Fruit fly (Drosophila melanogaster) whole organism, embryonic: Measurements from ENCODE around the gene CG4577.

Experiments
- CG10321 ChIP-seq: fragments of 200-800 bp; sonication (Bioruptor generic); IDR thresholded peaks from 2 replicates; pipeline ENCODE4 v1.3.6; 2022; ENCODE audit warnings: missing biosample characterization, missing genetic modification characterization
- CG11695 ChIP-seq: fragments of 200-800 bp; sonication (Bioruptor generic); IDR thresholded peaks from 3 replicates; pipeline ENCODE4 v1.3.6; 2022; ENCODE audit warnings: missing biosample characterization, missing genetic modification characterization
- CG13624 ChIP-seq: fragments of 200-800 bp; sonication (Bioruptor generic); optimal IDR thresholded peaks from 2 replicates; lab custom pipeline; 2016; ENCODE audit warnings: missing biosample characterization, missing genetic modification characterization
- CG14667 ChIP-seq: fragments of 200-800 bp; sonication (Bioruptor generic); IDR thresholded peaks from 2 replicates; pipeline ENCODE4 v1.3.6; 2022; ENCODE audit warnings: missing biosample characterization, missing genetic modification characterization
- CG16813 ChIP-seq: fragments of 200-800 bp; sonication (Bioruptor generic); IDR thresholded peaks from 3 replicates; pipeline ENCODE4 v1.3.6; 2022; ENCODE audit warnings: missing biosample characterization, missing genetic modification characterization; ENCODE audit not compliant: partially characterized antibody
- CG2202 ChIP-seq: fragments of 200-800 bp; sonication (Bioruptor generic); optimal IDR thresholded peaks from 2 replicates; lab custom pipeline; 2018; ENCODE audit warnings: missing biosample characterization, mild to moderate bottlenecking, missing genetic modification characterization
- CG4328 ChIP-seq: fragments of 200-800 bp; sonication (Bioruptor generic); optimal IDR thresholded peaks from 3 replicates; lab custom pipeline; 2017; ENCODE audit warnings: missing biosample characterization, missing genetic modification reagents, missing genetic modification characterization
- CG43689 ChIP-seq: fragments of 200-800 bp; sonication (Bioruptor generic); IDR thresholded peaks from 2 replicates; pipeline ENCODE4 v1.3.6; 2022; ENCODE audit warnings: missing biosample characterization, missing genetic modification characterization
- CG6689 ChIP-seq: fragments of 200-800 bp; sonication (Bioruptor generic); IDR thresholded peaks from 2 replicates; pipeline ENCODE4 v1.3.6; 2022; ENCODE audit warnings: missing biosample characterization, missing genetic modification characterization
- CG6813 ChIP-seq: fragments of 200-800 bp; sonication (Bioruptor generic); optimal IDR thresholded peaks from 2 replicates; lab custom pipeline; 2017; ENCODE audit warnings: missing biosample characterization, missing genetic modification characterization, mild to moderate bottlenecking, moderate library complexity, missing genetic modification reagents
- CG9437 ChIP-seq: fragments of 200-800 bp; sonication (Bioruptor generic); optimal IDR thresholded peaks from 2 replicates; lab custom pipeline; 2018; ENCODE audit warnings: missing biosample characterization, mild to moderate bottlenecking, missing genetic modification characterization
- Deaf1 ChIP-seq: fragments of 200-800 bp; optimal IDR thresholded peaks from 3 replicates; lab custom pipeline; 2019; ENCODE audit warnings: missing biosample characterization, mild to moderate bottlenecking, missing genetic modification characterization, moderate library complexity
- Dek ChIP-seq: fragments of 200-800 bp; sonication (Bioruptor generic); optimal IDR thresholded peaks from 3 replicates; lab custom pipeline; 2019; ENCODE audit warnings: missing biosample characterization, mild to moderate bottlenecking, missing genetic modification characterization, moderate library complexity
- Drgx ChIP-seq: fragments of 200-800 bp; sonication (Bioruptor generic); IDR thresholded peaks from 2 replicates; pipeline ENCODE4 v1.3.6; 2022; ENCODE audit warnings: missing biosample characterization, missing genetic modification characterization
- Fer2 ChIP-seq: fragments of 200-800 bp; sonication (Bioruptor generic); optimal IDR thresholded peaks from 2 replicates; lab custom pipeline; 2018; ENCODE audit warnings: missing biosample characterization, mild to moderate bottlenecking, missing genetic modification characterization, moderate library complexity
- GATAe ChIP-seq: fragments of 200-800 bp; sonication (Bioruptor generic); conservative IDR thresholded peaks from 2 replicates; pipeline ENCODE4 v1.3.6; 2022; ENCODE audit warnings: missing biosample characterization, missing genetic modification characterization
- Gug ChIP-seq: fragments of 200-800 bp; sonication (Bioruptor generic); IDR thresholded peaks from 4 replicates; pipeline ENCODE4 v1.3.6; 2022; ENCODE audit warnings: missing biosample characterization, missing genetic modification characterization
- Hr39 ChIP-seq: fragments of >200 bp; optimal IDR thresholded peaks from 2 replicates; lab custom pipeline; 2017
- Lim3 ChIP-seq: fragments of 200-800 bp; sonication (Bioruptor generic); IDR thresholded peaks from 2 replicates; pipeline ENCODE4 v1.3.6; 2022; ENCODE audit warnings: missing biosample characterization, missing genetic modification characterization
- Med ChIP-seq: fragments of 200-800 bp; sonication (Bioruptor generic); peaks from one replicate; lab custom pipeline; 2016; ENCODE audit warnings: missing biosample characterization, missing genetic modification characterization, mild to moderate bottlenecking, inconsistent platforms, moderate library complexity
- Myb ChIP-seq: fragments of 200-800 bp; sonication (Bioruptor generic); optimal IDR thresholded peaks from 2 replicates; lab custom pipeline; 2016; ENCODE audit warnings: missing biosample characterization, missing genetic modification characterization
- Six4 ChIP-seq: fragments of 200-800 bp; sonication (Bioruptor generic); optimal IDR thresholded peaks from 2 replicates; lab custom pipeline; 2016; ENCODE audit warnings: missing biosample characterization, missing genetic modification characterization
- Xbp1 ChIP-seq: fragments of 200-800 bp; sonication (Bioruptor generic); optimal IDR thresholded peaks from 3 replicates; lab custom pipeline; 2016; ENCODE audit warnings: missing biosample characterization, mild to moderate bottlenecking, missing genetic modification characterization
- aop ChIP-seq: fragments of 200-800 bp; sonication (Bioruptor generic); IDR thresholded peaks from 2 replicates; pipeline ENCODE4 v1.3.6; 2022; ENCODE audit warnings: missing biosample characterization, missing genetic modification characterization
- ash1 ChIP-seq: fragments of 200-800 bp; sonication (Bioruptor generic); optimal IDR thresholded peaks from 2 replicates; lab custom pipeline; 2018; ENCODE audit warnings: missing biosample characterization, mild to moderate bottlenecking, missing genetic modification characterization
- cg ChIP-seq: fragments of 200-800 bp; sonication (Bioruptor generic); optimal IDR thresholded peaks from 3 replicates; lab custom pipeline; 2019; ENCODE audit warnings: missing biosample characterization, mild to moderate bottlenecking, missing genetic modification characterization, moderate library complexity
- crc ChIP-seq: fragments of 200-800 bp; sonication (Bioruptor generic); optimal IDR thresholded peaks from 2 replicates; lab custom pipeline; 2016; ENCODE audit warnings: missing biosample characterization, missing genetic modification characterization
- dpn ChIP-seq, 2 experiments: fragments of 200-800 bp; sonication (Bioruptor generic); optimal IDR thresholded peaks; 3 replicates each; lab custom pipeline; 2016; ENCODE audit warnings: missing biosample characterization in 2 of 2, missing genetic modification characterization in 2 of 2
- esg ChIP-seq: fragments of 200-800 bp; sonication (Bioruptor generic); conservative IDR thresholded peaks from 2 replicates; pipeline ENCODE4 v1.3.6; 2022; ENCODE audit warnings: missing biosample characterization, missing genetic modification characterization
- ewg ChIP-seq: fragments of 200-800 bp; sonication (Bioruptor generic); optimal IDR thresholded peaks from 3 replicates; lab custom pipeline; 2017; ENCODE audit warnings: mild to moderate bottlenecking, missing biosample characterization, missing genetic modification reagents, missing genetic modification characterization
- gcm ChIP-seq: fragments of 200-800 bp; sonication (Bioruptor generic); optimal IDR thresholded peaks from 2 replicates; lab custom pipeline; 2019; ENCODE audit warnings: missing biosample characterization, mild to moderate bottlenecking, missing genetic modification characterization, moderate library complexity
- ham ChIP-seq: fragments of 200-800 bp; sonication (Bioruptor generic); IDR thresholded peaks from 2 replicates; pipeline ENCODE4 v1.3.6; 2022; ENCODE audit warnings: missing biosample characterization, missing genetic modification characterization
- her ChIP-seq: fragments of 200-800 bp; sonication (Bioruptor generic); optimal IDR thresholded peaks from 2 replicates; lab custom pipeline; 2016; ENCODE audit warnings: missing biosample characterization, missing genetic modification characterization
- ken ChIP-seq: fragments of 200-800 bp; sonication (Bioruptor generic); IDR thresholded peaks from 3 replicates; pipeline ENCODE4 v1.3.6; 2022; ENCODE audit warnings: missing biosample characterization, missing genetic modification characterization
- klu ChIP-seq: fragments of 200-800 bp; sonication (Bioruptor generic); IDR thresholded peaks from 2 replicates; pipeline ENCODE4 v1.3.6; 2022; ENCODE audit warnings: missing biosample characterization, missing genetic modification characterization
- lilli ChIP-seq: fragments of 200-800 bp; sonication (Bioruptor generic); optimal IDR thresholded peaks from 3 replicates; lab custom pipeline; 2016; ENCODE audit warnings: missing biosample characterization, missing genetic modification characterization
- lmd ChIP-seq: fragments of 200-800 bp; sonication (Bioruptor generic); IDR thresholded peaks from 2 replicates; pipeline ENCODE4 v1.3.6; 2022; ENCODE audit warnings: missing biosample characterization, missing genetic modification characterization
- luna ChIP-seq: fragments of 200-800 bp; sonication (Bioruptor generic); optimal IDR thresholded peaks from 2 replicates; lab custom pipeline; 2016; ENCODE audit warnings: missing biosample characterization, missing genetic modification characterization
- nerfin-2 ChIP-seq: fragments of 200-800 bp; sonication (Bioruptor generic); IDR thresholded peaks from 2 replicates; pipeline ENCODE4 v1.3.6; 2022; ENCODE audit warnings: missing biosample characterization, missing genetic modification characterization; ENCODE audit not compliant: partially characterized antibody
- nmo ChIP-seq: fragments of 200-800 bp; sonication (Bioruptor generic); optimal IDR thresholded peaks from 2 replicates; lab custom pipeline; 2018; ENCODE audit warnings: missing biosample characterization, mild to moderate bottlenecking, missing genetic modification characterization, moderate library complexity
- org-1 ChIP-seq: fragments of 200-800 bp; sonication (Bioruptor generic); optimal IDR thresholded peaks from 2 replicates; lab custom pipeline; 2017; ENCODE audit warnings: missing biosample characterization, missing genetic modification characterization
- otp ChIP-seq: fragments of 200-800 bp; sonication (Bioruptor generic); IDR thresholded peaks from 3 replicates; pipeline ENCODE4, ENCODE4 v1.3.6; 2022; ENCODE audit warnings: missing biosample characterization, missing genetic modification characterization
- pan ChIP-seq, 4 experiments: fragments of >200 bp in 3 of 4; fragments of 200-800 bp in 1 of 4; sonication (Bioruptor generic) in 1 of 4; optimal IDR thresholded peaks in 3 of 4; IDR thresholded peaks in 1 of 4; 2 replicates each; pipeline versions ENCODE4 v1.3.6 to Lab custom; 2017 to 2022; ENCODE audit warnings: missing biosample characterization in 2 of 4, missing genetic modification characterization in 2 of 4, mixed read lengths in 1 of 4
- peb ChIP-seq: fragments of 200-800 bp; sonication (Bioruptor generic); IDR thresholded peaks from 2 replicates; pipeline ENCODE4 v1.3.6; 2022; ENCODE audit warnings: missing biosample characterization, missing genetic modification characterization
- pfk ChIP-seq: fragments of 200-800 bp; sonication (Bioruptor generic); optimal IDR thresholded peaks from 2 replicates; lab custom pipeline; 2018; ENCODE audit warnings: missing biosample characterization, mild to moderate bottlenecking, missing genetic modification characterization, moderate library complexity
- run ChIP-seq: fragments of 200-800 bp; sonication (Bioruptor generic); optimal IDR thresholded peaks from 3 replicates; lab custom pipeline; 2018; ENCODE audit warnings: missing biosample characterization, mild to moderate bottlenecking, missing genetic modification characterization
- stwl ChIP-seq: fragments of 200-800 bp; sonication (Bioruptor generic); optimal IDR thresholded peaks from 3 replicates; lab custom pipeline; 2018; ENCODE audit warnings: missing biosample characterization, mild to moderate bottlenecking, missing genetic modification characterization, moderate library complexity
- ttk ChIP-seq: fragments of 200-800 bp; sonication (Bioruptor generic); IDR thresholded peaks from 2 replicates; pipeline ENCODE4 v2.1.2; 2022; ENCODE audit warnings: missing biosample characterization, missing genetic modification characterization
- wek ChIP-seq: fragments of 200-800 bp; sonication (Bioruptor generic); optimal IDR thresholded peaks from 3 replicates; lab custom pipeline; 2018; ENCODE audit warnings: missing biosample characterization, mild to moderate bottlenecking, missing genetic modification characterization, moderate library complexity
- z ChIP-seq: fragments of 200-800 bp; sonication (Bioruptor generic); IDR thresholded peaks from 3 replicates; pipeline ENCODE4 v1.3.6; 2022; ENCODE audit warnings: missing biosample characterization, missing genetic modification characterization
- zfh2 ChIP-seq: fragments of 200-800 bp; sonication (Bioruptor generic); optimal IDR thresholded peaks from 2 replicates; lab custom pipeline; 2016; ENCODE audit warnings: missing biosample characterization, missing genetic modification characterization

CG4577 gene

dm6 chr2L:1172704-1173107, 38.2 kb downstream of the CG4577 start, which contains the start of the genes Charon and CG4887 (continued):
- TF ChIP-seq ken (GFP tag; lab: Robert Waterston, UW) = peak; percentile 77
- peak; percentile 93 for TF ChIP-seq zfh2
- TF ChIP-seq Dek (tag; lab: Kevin White, UChicago) = peak; percentile 71
- peak; percentile 84 for TF ChIP-seq esg (GFP tag; lab: Robert Waterston, UW)
- no peak for TF ChIP-seq ham (GFP tag; lab: Robert Waterston, UW)
- TF ChIP-seq CG10321 (GFP tag; lab: Robert Waterston, UW) = no peak
- peak; percentile 61 for TF ChIP-seq ewg (GFP tag; lab: Kevin White, UChicago)
- TF ChIP-seq CG2202 = peak; percentile 51
- TF ChIP-seq CG11695 (GFP tag; lab: Robert Waterston, UW) = peak; percentile 41; the same call in 1 of the 3 replicates
- peak; percentile 93 for TF ChIP-seq lilli (GFP tag; lab: Kevin White, UChicago)
- peak; percentile 87 to 88 for TF ChIP-seq dpn (GFP tag; optimal IDR thresholded peaks at IDR 0.05; lab: Kevin White, UChicago)
- peak; percentile 77 for TF ChIP-seq stwl (tag; lab: Kevin White, UChicago)
- no peak for TF ChIP-seq otp (GFP tag; lab: Robert Waterston, UW)
- no peak for TF ChIP-seq CG43689 (GFP tag; lab: Robert Waterston, UW)
- TF ChIP-seq luna (GFP tag; lab: Kevin White, UChicago) = peak; percentile 55
- TF ChIP-seq run (tag; lab: Kevin White, UChicago) = no peak
- no peak for TF ChIP-seq z (GFP tag; lab: Robert Waterston, UW)
- TF ChIP-seq nerfin-2 (GFP tag; lab: Robert Waterston, UW) = peak; percentile 32; the same call in 1 of the 2 replicates
- peak; percentile 89 for TF ChIP-seq Xbp1 (GFP tag; lab: Kevin White, UChicago)
- TF ChIP-seq her = peak; percentile 27
- TF ChIP-seq Gug = peak; percentile 83
- TF ChIP-seq klu (GFP tag; lab: Robert Waterston, UW) = peak; percentile 68; the same call in 1 of the 2 replicates
- TF ChIP-seq pfk (GFP tag; lab: Kevin White, UChicago) = peak; percentile 22
- peak; percentile 96 for TF ChIP-seq Med (GFP tag; lab: Kevin White, UChicago)
- peak; percentile 46; the same call in 1 of the 2 replicates for TF ChIP-seq Drgx (GFP tag; lab: Robert Waterston, UW)
- no peak for TF ChIP-seq CG6813 (GFP tag; lab: Kevin White, UChicago)
- peak; percentile 84 for TF ChIP-seq lmd (GFP tag; lab: Robert Waterston, UW)
- peak; percentile 79 for TF ChIP-seq Fer2 (tag; lab: Kevin White, UChicago)
- peak; percentile 82 for TF ChIP-seq CG13624
- peak; percentile 89 for TF ChIP-seq nmo (GFP tag; lab: Kevin White, UChicago)
- peak; percentile 65 for TF ChIP-seq crc (GFP tag; lab: Kevin White, UChicago)
- TF ChIP-seq Hr39 (lab: Kevin White, UChicago) = no peak
- TF ChIP-seq peb = peak; percentile 60
- peak; percentile 35; the same call in 1 of the 2 replicates for TF ChIP-seq GATAe (GFP tag; lab: Robert Waterston, UW)
- TF ChIP-seq CG6689 (GFP tag; lab: Robert Waterston, UW) = peak; percentile 77
- TF ChIP-seq gcm = no peak
- peak; percentile 75 for TF ChIP-seq CG16813 (GFP tag; lab: Robert Waterston, UW)
- TF ChIP-seq CG9437 (GFP tag; lab: Kevin White, UChicago) = peak; percentile 67
- no peak for TF ChIP-seq pan (optimal IDR thresholded peaks at IDR 0.05; lab: Kevin White, UChicago)
- TF ChIP-seq pan (GFP tag; optimal IDR thresholded peaks at IDR 0.05 in 1 of 2, IDR thresholded peaks at IDR 0.05 in 1 of 2) = peak in 1 of 2 experiments; percentile 83
- no peak for TF ChIP-seq cg (GFP tag; lab: Kevin White, UChicago)
- TF ChIP-seq Lim3 (GFP tag; lab: Robert Waterston, UW) = no peak
- TF ChIP-seq wek (GFP tag; lab: Kevin White, UChicago) = no peak
- TF ChIP-seq CG14667 (GFP tag; lab: Robert Waterston, UW) = peak; percentile 68
- TF ChIP-seq org-1 (GFP tag; lab: Kevin White, UChicago) = peak; percentile 51
- peak; percentile 74 for TF ChIP-seq ttk
- peak; percentile 44 for TF ChIP-seq Deaf1 (tag; lab: Kevin White, UChicago)
- TF ChIP-seq CG4328 (GFP tag; lab: Kevin White, UChicago) = peak; percentile 79
- TF ChIP-seq aop (GFP tag; lab: Robert Waterston, UW) = no peak
- no peak for TF ChIP-seq ash1 (GFP tag; lab: Kevin White, UChicago)
- peak; percentile 83 for TF ChIP-seq Myb
- peak; percentile 75 for TF ChIP-seq Six4 (GFP tag; lab: Kevin White, UChicago)
